Worm (Caenorhabditis elegans): ENCODE measurements around the gene F20G2.5.

Gene F20G2.5

DNA sequence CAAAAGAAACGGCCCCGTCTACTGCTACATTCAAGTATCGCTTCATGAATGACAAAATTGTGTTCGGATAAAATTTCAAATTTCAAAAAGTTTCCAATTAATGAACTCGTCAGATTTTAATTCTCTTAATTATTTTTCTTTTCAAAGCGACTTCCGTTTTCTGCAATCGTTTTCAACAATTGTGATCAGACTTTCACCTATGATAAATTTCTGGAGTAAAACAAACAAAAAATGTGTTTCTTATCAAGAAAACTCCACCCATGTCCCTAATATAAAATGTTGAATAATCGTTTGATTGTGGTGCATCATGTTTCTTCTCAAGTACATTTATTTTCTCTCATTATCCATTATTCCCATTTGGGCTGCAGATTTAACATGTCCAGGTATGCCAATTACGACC lies at the start of gene F20G2.5:
F20G2.5 (plus strand) TSS at position 301 of the 400 bp plus-strand sequence.
- TF ChIP-seq pqm-1 (tag; optimal IDR thresholded peaks at IDR 0.05), result peak; percentile 40
- no peak for TF ChIP-seq sea-2 (GFP tag; optimal IDR thresholded peaks at IDR 0.05)
- TF ChIP-seq jun-1 (tag; optimal IDR thresholded peaks at IDR 0.05), result no peak
- no peak for TF ChIP-seq ceh-9 (tag; optimal IDR thresholded peaks at IDR 0.05)
- TF ChIP-seq lin-15B (tag; optimal IDR thresholded peaks at IDR 0.05), result no peak
- no peak for TF ChIP-seq R02D3.7 (tag; optimal IDR thresholded peaks at IDR 0.05)
- no peak for TF ChIP-seq daf-12 (tag; optimal IDR thresholded peaks at IDR 0.05)
- TF ChIP-seq elt-2 (tag; optimal IDR thresholded peaks at IDR 0.05), result peak; percentile 40
- TF ChIP-seq nhr-23 (tag; optimal IDR thresholded peaks at IDR 0.05), result no peak
- TF ChIP-seq mml-1 (tag; optimal IDR thresholded peaks at IDR 0.05), result no peak

DNA sequence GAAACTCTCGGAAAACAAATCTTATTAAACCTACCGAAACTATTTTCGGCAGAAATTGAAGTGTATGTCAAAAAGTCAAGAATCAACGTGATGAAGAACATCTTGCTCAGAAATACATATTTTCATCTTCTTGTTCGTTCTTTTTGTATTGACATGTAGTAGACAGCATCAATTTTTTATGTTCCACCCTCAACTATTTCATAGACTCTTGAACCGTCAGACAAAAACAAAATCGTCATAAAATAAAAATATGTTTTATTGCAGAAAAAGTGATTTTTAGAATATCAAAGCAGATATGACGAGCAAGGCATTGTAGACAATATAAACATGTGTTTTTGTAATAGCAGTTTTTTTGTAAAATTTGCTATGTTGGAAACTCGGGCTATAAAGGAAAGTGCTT lies 46.5 kb upstream of the F20G2.5 start, which contains the start of gene F35E12.2:
F35E12.2 (minus strand) TSS at position 101 of the 400 bp plus-strand sequence.
- TF ChIP-seq ama-1 (optimal IDR thresholded peaks at IDR 0.05), result no peak
- TF ChIP-seq skn-1 (tag; optimal IDR thresholded peaks at IDR 0.05), result no peak
- no peak for TF ChIP-seq nhr-12 (tag; optimal IDR thresholded peaks at IDR 0.05)
- no peak for TF ChIP-seq zag-1 (tag; optimal IDR thresholded peaks at IDR 0.05)
- TF ChIP-seq nhr-77 (tag; optimal IDR thresholded peaks at IDR 0.05), result no peak
- no peak for TF ChIP-seq fos-1 (tag; optimal IDR thresholded peaks at IDR 0.05)
- TF ChIP-seq unc-62 (GFP tag; optimal IDR thresholded peaks at IDR 0.05), result no peak
- TF ChIP-seq nhr-67 (tag; optimal IDR thresholded peaks at IDR 0.05), result no peak

DNA sequence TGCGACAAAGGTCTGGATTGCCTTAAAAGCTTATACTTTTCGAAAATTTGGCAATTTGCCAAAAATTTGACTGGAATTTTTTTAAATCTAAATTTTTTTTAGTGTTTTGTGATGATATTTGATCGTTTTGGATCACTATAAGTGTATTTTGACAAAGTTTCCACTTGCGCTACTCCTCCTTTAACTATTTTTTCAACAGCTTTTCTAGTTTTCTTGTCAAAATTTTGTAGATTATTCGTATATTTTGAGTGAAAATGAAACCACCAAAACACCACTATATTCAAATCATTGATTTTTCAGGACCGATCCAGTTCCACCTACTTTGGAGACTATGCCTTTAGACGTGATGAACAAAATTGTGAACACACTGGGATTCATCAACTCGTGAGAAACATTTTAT lies 45.7 kb upstream of the F20G2.5 start, which contains the start of gene fbxa-181:
fbxa-181 (plus strand) TSS at position 301 of the 400 bp plus-strand sequence.
- TF ChIP-seq pha-4 (tag; optimal IDR thresholded peaks at IDR 0.05) (no peak), nhr-28 (tag; optimal IDR thresholded peaks at IDR 0.05) (no peak), ZK546.5 (tag; optimal IDR thresholded peaks at IDR 0.05) (no peak), eor-1 (tag; optimal IDR thresholded peaks at IDR 0.05) (no peak), R02D3.7 (tag; optimal IDR thresholded peaks at IDR 0.05) (no peak), elt-1 (tag; optimal IDR thresholded peaks at IDR 0.05) (no peak), ceh-9 (tag; optimal IDR thresholded peaks at IDR 0.05) (no peak)

DNA sequence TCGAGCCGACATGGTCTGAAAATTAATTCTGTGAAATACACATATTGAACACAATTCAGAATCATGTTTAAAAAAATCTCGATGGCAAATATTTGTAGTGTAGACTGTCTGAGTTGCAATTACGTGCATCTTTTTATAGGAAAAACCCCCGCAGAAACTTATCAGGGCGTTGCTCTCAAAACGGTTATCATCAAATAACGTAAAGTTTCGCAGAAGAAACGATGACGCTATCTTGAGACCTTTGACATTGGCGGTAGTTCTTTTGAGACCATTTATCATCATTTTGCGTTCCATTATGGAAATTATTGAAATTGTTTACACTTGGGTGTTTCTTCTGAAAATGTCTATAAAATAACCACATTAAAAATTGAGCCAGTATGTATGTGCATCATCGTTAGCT lies 40.5 kb upstream of the F20G2.5 start, which contains the start of gene dct-17:
dct-17 (minus strand) TSS at position 23 of the 400 bp plus-strand sequence.
- peak; percentile 58 for TF ChIP-seq elt-2 (tag; optimal IDR thresholded peaks at IDR 0.05)
- TF ChIP-seq mml-1 (tag; optimal IDR thresholded peaks at IDR 0.05), result no peak
- TF ChIP-seq ztf-11 (tag; optimal IDR thresholded peaks at IDR 0.05), result no peak
- TF ChIP-seq ceh-28 (tag; optimal IDR thresholded peaks at IDR 0.05), result no peak
- TF ChIP-seq jun-1 (tag; optimal IDR thresholded peaks at IDR 0.05), result no peak
- no peak for TF ChIP-seq aly-2 (tag; optimal IDR thresholded peaks at IDR 0.05)
- TF ChIP-seq ama-1 (optimal IDR thresholded peaks at IDR 0.05), result no peak
- TF ChIP-seq fos-1 (tag; optimal IDR thresholded peaks at IDR 0.05), result no peak
- no peak for TF ChIP-seq ceh-9 (tag; optimal IDR thresholded peaks at IDR 0.05)
- TF ChIP-seq eor-1 (tag; optimal IDR thresholded peaks at IDR 0.05), result no peak
- peak; percentile 35 for TF ChIP-seq pqm-1 (tag; optimal IDR thresholded peaks at IDR 0.05)
- no peak for TF ChIP-seq nhr-237 (tag; optimal IDR thresholded peaks at IDR 0.05)
- TF ChIP-seq nhr-67 (tag; optimal IDR thresholded peaks at IDR 0.05), result no peak
- no peak for TF ChIP-seq nhr-43 (tag; optimal IDR thresholded peaks at IDR 0.05; ENCODE audit: poor library complexity, severe bottlenecking)
- no peak for TF ChIP-seq nhr-76 (tag; optimal IDR thresholded peaks at IDR 0.05)

DNA sequence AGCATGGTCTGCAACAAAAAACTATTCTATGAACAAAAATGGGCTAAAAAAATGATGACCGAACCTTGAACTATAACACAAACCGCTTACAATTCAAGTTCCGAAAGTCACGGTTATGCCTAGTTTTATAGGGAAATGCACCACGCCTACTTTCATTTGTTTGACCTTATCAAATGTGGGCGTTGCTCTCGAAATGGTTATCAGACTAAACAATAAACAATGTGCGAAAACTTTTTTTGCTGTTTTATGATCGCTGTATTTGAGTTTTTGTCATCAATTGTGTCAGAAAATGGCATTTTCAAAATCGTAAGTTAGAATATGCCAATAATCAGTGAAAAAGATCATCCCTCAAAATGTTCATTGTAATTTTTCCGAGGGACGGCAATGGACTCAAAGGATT lies 35.2 kb upstream of the F20G2.5 start, which contains the start of gene F35E12.6:
F35E12.6 (minus strand) TSS at position 101 of the 400 bp plus-strand sequence.
- TF ChIP-seq egl-27 (tag; optimal IDR thresholded peaks at IDR 0.05) (no peak), pqm-1 (tag; optimal IDR thresholded peaks at IDR 0.05) (no peak), unc-62 (GFP tag; optimal IDR thresholded peaks at IDR 0.05) (no peak), elt-2 (tag; optimal IDR thresholded peaks at IDR 0.05) (peak; percentile 36), ama-1 (optimal IDR thresholded peaks at IDR 0.05) (no peak), ztf-11 (tag; optimal IDR thresholded peaks at IDR 0.05) (no peak)

DNA sequence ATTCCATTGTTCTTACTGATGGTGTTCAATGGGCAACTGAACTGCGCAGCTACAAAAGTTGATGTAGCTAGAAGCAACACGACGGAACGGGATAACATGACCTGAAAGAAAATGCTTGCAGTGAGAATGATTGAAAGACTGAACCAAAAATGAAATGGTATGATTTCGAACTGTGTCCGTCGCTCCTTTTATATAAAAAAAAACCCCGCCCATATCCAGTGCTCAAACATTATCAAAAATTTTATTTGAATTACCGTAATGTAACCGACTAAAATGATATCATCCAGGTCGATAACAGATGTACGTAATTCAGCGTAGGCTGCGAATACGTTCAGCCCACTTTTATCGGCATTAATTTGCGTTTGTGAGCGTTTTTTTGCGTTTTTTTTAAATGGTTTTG lies 32.9 kb upstream of the F20G2.5 start, which contains the start of gene irg-5:
irg-5 (minus strand) TSS at position 101 of the 400 bp plus-strand sequence.
- no peak for TF ChIP-seq nhr-237 (tag; optimal IDR thresholded peaks at IDR 0.05)
- TF ChIP-seq pqm-1 (tag; optimal IDR thresholded peaks at IDR 0.05), result no peak
- no peak for TF ChIP-seq mdl-1 (tag; optimal IDR thresholded peaks at IDR 0.05)
- TF ChIP-seq mml-1 (tag; optimal IDR thresholded peaks at IDR 0.05), result no peak
- TF ChIP-seq hmg-11 (tag; optimal IDR thresholded peaks at IDR 0.05), result no peak

All from whole organism, L3 larva.